Fruit fly (Drosophila melanogaster): ENCODE data around the gene Yp3.

Gene Yp3

dm6 chrX:13781739-13782502 is 22.6 kb downstream of the Yp3 start, which contains the start of the genes CtsB and amrt (continued):
- TF ChIP-seq jigr1 (GFP tag; IDR thresholded peaks at IDR 0.05) (no peak), ato (GFP tag; IDR thresholded peaks at IDR 0.05; ENCODE audit: partially characterized antibody) (peak; percentile 40; the same call in 1 of the 2 replicates), dpn (GFP tag; optimal IDR thresholded peaks at IDR 0.05) (peak; percentile 51 to 68), slbo (GFP tag; IDR thresholded peaks at IDR 0.05) (peak; percentile 68), cas (GFP tag; IDR thresholded peaks at IDR 0.05) (no peak), Side (GFP tag; optimal IDR thresholded peaks at IDR 0.05) (peak; percentile 51), gro (GFP tag; optimal IDR thresholded peaks at IDR 0.05) (peak; percentile 61), zfh2 (GFP tag; optimal IDR thresholded peaks at IDR 0.05) (peak; percentile 60), Atf6 (GFP tag; IDR thresholded peaks at IDR 0.05) (no peak), Antp (GFP tag; optimal IDR thresholded peaks at IDR 0.05) (peak; percentile 45), Dll (GFP tag; IDR thresholded peaks at IDR 0.05; ENCODE audit: partially characterized antibody) (peak; percentile 88), tgo (GFP tag; IDR thresholded peaks at IDR 0.05) (0 out of 3 replicates have a peak, but pooled peaks have one; percentile 28), GATAe (GFP tag; conservative IDR thresholded peaks at IDR 0.05) (peak; percentile 61; the same call in 1 of the 2 replicates), disco-r (GFP tag; optimal IDR thresholded peaks at IDR 0.05) (no peak), cad (GFP tag; optimal IDR thresholded peaks at IDR 0.05) (no peak), ERR (GFP tag; optimal IDR thresholded peaks at IDR 0.05) (peak; percentile 50), yki (optimal IDR thresholded peaks at IDR 0.05) (no peak), CG10543 (GFP tag; optimal IDR thresholded peaks at IDR 0.05) (peak; percentile 54), Opbp (GFP tag; IDR thresholded peaks at IDR 0.05; ENCODE audit: partially characterized antibody) (peak; percentile 52; the same call in 1 of the 3 replicates), Meics (GFP tag; optimal IDR thresholded peaks at IDR 0.05) (peak; percentile 30), sob (GFP tag; IDR thresholded peaks at IDR 0.05) (0 out of 2 replicates have a peak, but pooled peaks have one; percentile 30), her (GFP tag; optimal IDR thresholded peaks at IDR 0.05) (peak; percentile 37), Usf (GFP tag; optimal IDR thresholded peaks at IDR 0.05) (peak; percentile 7), tio (GFP tag; optimal IDR thresholded peaks at IDR 0.05) (no peak), CG7786 (GFP tag; optimal IDR thresholded peaks at IDR 0.05) (peak; percentile 50), Hr3 (GFP tag; optimal IDR thresholded peaks at IDR 0.05) (peak; percentile 17), gce (GFP tag; IDR thresholded peaks at IDR 0.05) (no peak), CG2116 (GFP tag; optimal IDR thresholded peaks at IDR 0.05) (peak; percentile 49), Rfx (GFP tag; IDR thresholded peaks at IDR 0.05) (peak; percentile 71; the same call in 1 of the 2 replicates), Max (GFP tag; optimal IDR thresholded peaks at IDR 0.05) (peak; percentile 39), CG14710 (tag; optimal IDR thresholded peaks at IDR 0.05) (peak; percentile 100), TFAM (GFP tag; optimal IDR thresholded peaks at IDR 0.05) (no peak), chn (GFP tag; optimal IDR thresholded peaks at IDR 0.05) (peak; percentile 31), CG9437 (GFP tag; optimal IDR thresholded peaks at IDR 0.05) (peak; percentile 12), CG9932 (GFP tag; IDR thresholded peaks at IDR 0.05) (peak; percentile 68), Fer3 (tag; optimal IDR thresholded peaks at IDR 0.05) (peak; percentile 26), ssp (GFP tag; IDR thresholded peaks at IDR 0.05) (peak; percentile 53; the same call in 1 of the 2 replicates), CG3847 (GFP tag; IDR thresholded peaks at IDR 0.05) (peak; percentile 60), tap (tag; optimal IDR thresholded peaks at IDR 0.05) (no peak), CG34376 (GFP tag; optimal IDR thresholded peaks at IDR 0.05) (peak; percentile 51), CoRest (tag; optimal IDR thresholded peaks at IDR 0.05) (peak; percentile 65), Xrp1 (GFP tag; IDR thresholded peaks at IDR 0.05) (peak; percentile 9; the same call in 1 of the 2 replicates), BtbVII (GFP tag; optimal IDR thresholded peaks at IDR 0.05) (no peak), psq (GFP tag; optimal IDR thresholded peaks at IDR 0.05) (no peak), h (optimal IDR thresholded peaks at IDR 0.05) (no peak), sna (GFP tag; IDR thresholded peaks at IDR 0.05; ENCODE audit: partially characterized antibody) (peak; percentile 76), run (tag; optimal IDR thresholded peaks at IDR 0.05) (no peak), CG11723 (GFP tag; optimal IDR thresholded peaks at IDR 0.05) (peak; percentile 12), CG10274 (GFP tag; optimal IDR thresholded peaks at IDR 0.05) (no peak), Bteb2 (GFP tag; optimal IDR thresholded peaks at IDR 0.05) (peak; percentile 6)
